Worm (Caenorhabditis elegans) whole organism, L4 larva: ENCODE measurements around the gene F59A1.6.

Source experiments
- nhr-11 ChIP-seq: fragments of 150-350 bp; optimal IDR thresholded peaks from 2 replicates; lab custom pipeline; 2014; ENCODE audit warnings: missing biosample characterization, missing genetic modification characterization
- nhr-76 ChIP-seq: fragments of 150-350 bp; optimal IDR thresholded peaks from 2 replicates; lab custom pipeline; 2014; ENCODE audit warnings: missing biosample characterization, missing genetic modification characterization
- tra-1 ChIP-seq: fragments of 200-800 bp; sonication (Bioruptor generic); IDR thresholded peaks from 2 replicates; pipeline ENCODE4 v1.3.6; 2022; ENCODE audit warnings: missing genetic modification reagents, missing genetic modification characterization, missing compliant biosample characterization

- TF ChIP-seq nhr-76 (tag; lab: Kevin White, UChicago) (no peak), nhr-11 (tag; lab: Kevin White, UChicago) (no peak), tra-1 (no peak)
Observed at ce11 chrV:17718647-17719046, 33.7 kb downstream of the F59A1.6 start, which contains the start of gene str-77.
